Worm (Caenorhabditis elegans): ENCODE data around the gene srx-78.

DNA sequence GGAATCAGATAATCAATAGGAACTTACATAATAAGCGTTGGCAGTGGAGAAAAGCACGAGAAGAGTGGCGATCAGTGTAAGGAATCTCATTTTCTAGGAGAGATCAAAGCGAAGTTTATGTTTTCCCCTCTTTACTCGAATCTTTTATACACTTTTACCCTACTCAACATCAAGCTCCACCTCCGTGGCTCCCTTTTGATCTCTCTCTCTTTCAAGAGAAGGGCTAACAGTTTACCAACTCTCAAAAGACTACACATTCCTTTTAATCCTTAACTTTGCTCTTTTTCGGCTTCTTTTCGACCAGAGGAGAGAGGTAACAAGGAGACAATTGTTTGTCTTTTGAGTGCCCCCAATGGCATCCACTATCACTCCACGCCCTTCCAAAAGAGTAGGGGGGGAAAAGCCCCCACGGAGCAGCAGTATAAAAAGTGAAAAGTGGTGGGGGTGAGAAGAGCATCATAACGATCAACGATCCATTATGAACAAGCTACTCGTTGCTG, 7.6 kb upstream of the srx-78 start, which contains the start of the genes C01G10.15 and C01G10.6:
- TF ChIP-seq sea-1 (GFP tag; conservative IDR thresholded peaks at IDR 0.05) (no peak), ama-1 (optimal IDR thresholded peaks at IDR 0.05) (no peak), B0310.2 (tag; optimal IDR thresholded peaks at IDR 0.05) (no peak), tbx-37 (GFP tag; conservative IDR thresholded peaks at IDR 0.05) (no peak), tbx-11 (GFP tag; IDR thresholded peaks at IDR 0.05) (no peak), ets-7 (tag; optimal IDR thresholded peaks at IDR 0.05) (no peak), scrt-1 (GFP tag; IDR thresholded peaks at IDR 0.05) (no peak)

Data from whole organism, early embryonic.